Fruit fly (Drosophila melanogaster) whole organism, embryonic: Measurements from ENCODE around the gene ETHR.

Experiments
- Ada2b ChIP-seq: fragments of 200-800 bp; sonication (Bioruptor generic); IDR thresholded peaks from 2 replicates; pipeline ENCODE4 v1.3.6; 2022; ENCODE audit warnings: missing biosample characterization, missing genetic modification characterization
- Adf1 ChIP-seq: fragments of 200-800 bp; sonication (Bioruptor generic); IDR thresholded peaks from 2 replicates; pipeline ENCODE4 v1.3.6; 2022; ENCODE audit warnings: missing biosample characterization, missing genetic modification characterization
- Bgb ChIP-seq: fragments of 200-800 bp; sonication (Bioruptor generic); IDR thresholded peaks from 2 replicates; pipeline ENCODE4 v1.3.6; 2022; ENCODE audit warnings: missing biosample characterization, missing genetic modification characterization; ENCODE audit not compliant: partially characterized antibody
- Bteb2 ChIP-seq: fragments of 200-800 bp; sonication (Bioruptor generic); optimal IDR thresholded peaks from 2 replicates; lab custom pipeline; 2016; ENCODE audit warnings: missing biosample characterization, missing genetic modification characterization
- CG10147 ChIP-seq: fragments of 200-800 bp; sonication (Bioruptor generic); optimal IDR thresholded peaks from 2 replicates; lab custom pipeline; 2019; ENCODE audit warnings: missing biosample characterization, mild to moderate bottlenecking, missing genetic modification characterization, moderate library complexity
- CG10209 ChIP-seq: fragments of 200-800 bp; sonication (Bioruptor generic); optimal IDR thresholded peaks from 3 replicates; lab custom pipeline; 2017; ENCODE audit warnings: missing biosample characterization, mild to moderate bottlenecking, missing genetic modification characterization, missing genetic modification reagents
- CG10565 ChIP-seq: fragments of 200-800 bp; sonication (Bioruptor generic); optimal IDR thresholded peaks from 3 replicates; lab custom pipeline; 2016; ENCODE audit warnings: missing biosample characterization, mild to moderate bottlenecking, missing genetic modification characterization
- CG13287 ChIP-seq: fragments of 200-800 bp; sonication (Bioruptor generic); IDR thresholded peaks from 2 replicates; pipeline ENCODE4 v1.3.6; 2022; ENCODE audit warnings: missing biosample characterization, missing genetic modification characterization; ENCODE audit not compliant: partially characterized antibody
- CG14667 ChIP-seq: fragments of 200-800 bp; sonication (Bioruptor generic); IDR thresholded peaks from 2 replicates; pipeline ENCODE4 v1.3.6; 2022; ENCODE audit warnings: missing biosample characterization, missing genetic modification characterization
- CG14710 ChIP-seq: fragments of 200-800 bp; sonication (Bioruptor generic); optimal IDR thresholded peaks from 3 replicates; lab custom pipeline; 2019; ENCODE audit warnings: missing biosample characterization, mild to moderate bottlenecking, missing genetic modification characterization, moderate library complexity
- CG16813 ChIP-seq: fragments of 200-800 bp; sonication (Bioruptor generic); IDR thresholded peaks from 3 replicates; pipeline ENCODE4 v1.3.6; 2022; ENCODE audit warnings: missing biosample characterization, missing genetic modification characterization; ENCODE audit not compliant: partially characterized antibody
- CG18619 ChIP-seq: fragments of 200-800 bp; sonication (Bioruptor generic); optimal IDR thresholded peaks from 3 replicates; lab custom pipeline; 2017; ENCODE audit warnings: missing biosample characterization, mild to moderate bottlenecking, missing genetic modification characterization
- CG31224 ChIP-seq: fragments of 200-800 bp; sonication (Bioruptor generic); IDR thresholded peaks from 2 replicates; pipeline ENCODE4 v1.3.6; 2022; ENCODE audit warnings: missing biosample characterization, missing genetic modification characterization
- CG3281 ChIP-seq: fragments of 200-800 bp; sonication (Bioruptor generic); optimal IDR thresholded peaks from 3 replicates; lab custom pipeline; 2017; ENCODE audit warnings: missing biosample characterization, mild to moderate bottlenecking, missing genetic modification characterization
- CG4424 ChIP-seq: fragments of 200-800 bp; sonication (Bioruptor generic); optimal IDR thresholded peaks from 3 replicates; lab custom pipeline; 2016; ENCODE audit warnings: missing biosample characterization, missing genetic modification characterization
- CG4730 ChIP-seq: fragments of 200-800 bp; sonication (Bioruptor generic); IDR thresholded peaks from 2 replicates; pipeline ENCODE4 v1.3.6; 2022; ENCODE audit warnings: missing biosample characterization, missing genetic modification characterization
- CG7372 ChIP-seq: fragments of 200-800 bp; sonication (Bioruptor generic); IDR thresholded peaks from 2 replicates; pipeline ENCODE4 v1.3.6; 2022; ENCODE audit warnings: missing biosample characterization, missing genetic modification characterization
- CG7556 ChIP-seq: fragments of 200-800 bp; sonication (Bioruptor generic); optimal IDR thresholded peaks from 2 replicates; lab custom pipeline; 2017; ENCODE audit warnings: missing biosample characterization, mild to moderate bottlenecking, missing genetic modification characterization
- CG8281 ChIP-seq: fragments of 200-800 bp; sonication (Bioruptor generic); optimal IDR thresholded peaks from 2 replicates; lab custom pipeline; 2018; ENCODE audit warnings: missing biosample characterization, mild to moderate bottlenecking, missing genetic modification characterization, moderate library complexity
- CG8924 ChIP-seq: fragments of 200-800 bp; optimal IDR thresholded peaks from 3 replicates; lab custom pipeline; 2019; ENCODE audit warnings: missing biosample characterization, mild to moderate bottlenecking, missing genetic modification characterization, moderate library complexity
- CG9876 ChIP-seq: fragments of 200-800 bp; sonication (Bioruptor generic); optimal IDR thresholded peaks from 2 replicates; lab custom pipeline; 2016; ENCODE audit warnings: missing biosample characterization, missing genetic modification characterization
- D ChIP-seq, 2 experiments: fragments of 200-800 bp in 1 of 2; fragments of >200 bp in 1 of 2; sonication (Bioruptor generic) in 1 of 2; optimal IDR thresholded peaks; 2 replicates in 1 of 2; 3 replicates in 1 of 2; lab custom pipeline; 2017; ENCODE audit warnings: mild to moderate bottlenecking in 1 of 2, missing biosample characterization in 1 of 2, missing genetic modification characterization in 1 of 2, missing genetic modification reagents in 1 of 2
- D19A ChIP-seq: fragments of 200-800 bp; optimal IDR thresholded peaks from 3 replicates; lab custom pipeline; 2019; ENCODE audit warnings: missing biosample characterization, mild to moderate bottlenecking, missing genetic modification characterization, moderate library complexity
- Dad ChIP-seq: fragments of 200-800 bp; sonication (Bioruptor generic); optimal IDR thresholded peaks from 3 replicates; lab custom pipeline; 2016; ENCODE audit warnings: missing biosample characterization, missing genetic modification characterization
- E2f1 ChIP-seq: fragments of 200-800 bp; sonication (Bioruptor generic); IDR thresholded peaks from 2 replicates; pipeline ENCODE4 v1.3.6; 2022; ENCODE audit warnings: missing biosample characterization, missing genetic modification characterization
- Hmx ChIP-seq: fragments of 200-800 bp; sonication (Bioruptor generic); optimal IDR thresholded peaks from 2 replicates; lab custom pipeline; 2016; ENCODE audit warnings: missing biosample characterization, missing genetic modification characterization
- Lhr ChIP-seq: fragments of 200-800 bp; sonication (Bioruptor generic); optimal IDR thresholded peaks from 3 replicates; lab custom pipeline; 2017; ENCODE audit warnings: mild to moderate bottlenecking, missing biosample characterization, missing genetic modification reagents, missing genetic modification characterization
- Lim3 ChIP-seq: fragments of 200-800 bp; sonication (Bioruptor generic); IDR thresholded peaks from 2 replicates; pipeline ENCODE4 v1.3.6; 2022; ENCODE audit warnings: missing biosample characterization, missing genetic modification characterization
- Max ChIP-seq: fragments of 200-800 bp; sonication (Bioruptor generic); optimal IDR thresholded peaks from 2 replicates; lab custom pipeline; 2016; ENCODE audit warnings: missing biosample characterization, mild to moderate bottlenecking, missing genetic modification characterization
- Opbp ChIP-seq: fragments of 200-800 bp; sonication (Bioruptor generic); IDR thresholded peaks from 3 replicates; pipeline ENCODE4 v1.3.6; 2022; ENCODE audit warnings: missing biosample characterization, missing genetic modification characterization; ENCODE audit not compliant: partially characterized antibody
- Side ChIP-seq: fragments of 200-800 bp; sonication (Bioruptor generic); optimal IDR thresholded peaks from 2 replicates; lab custom pipeline; 2016; ENCODE audit warnings: missing biosample characterization, missing genetic modification characterization
- amos ChIP-seq: fragments of 200-800 bp; sonication (Bioruptor generic); IDR thresholded peaks from 2 replicates; pipeline ENCODE4 v1.3.6; 2022; ENCODE audit warnings: missing biosample characterization, missing genetic modification characterization; ENCODE audit not compliant: partially characterized antibody
- ara ChIP-seq: fragments of 200-800 bp; sonication (Bioruptor generic); IDR thresholded peaks from 2 replicates; pipeline ENCODE4 v1.3.6; 2022; ENCODE audit warnings: missing biosample characterization, missing genetic modification characterization
- btn ChIP-seq: fragments of 200-800 bp; sonication (Bioruptor generic); optimal IDR thresholded peaks from 2 replicates; lab custom pipeline; 2016; ENCODE audit warnings: missing biosample characterization, missing genetic modification characterization
- chinmo ChIP-seq: fragments of 200-800 bp; sonication (Bioruptor generic); IDR thresholded peaks from 4 replicates; pipeline ENCODE4 v1.3.6; 2022; ENCODE audit warnings: missing biosample characterization, missing genetic modification characterization; ENCODE audit not compliant: partially characterized antibody
- chn ChIP-seq: fragments of 200-800 bp; sonication (Bioruptor generic); optimal IDR thresholded peaks from 2 replicates; lab custom pipeline; 2016; ENCODE audit warnings: missing biosample characterization, missing genetic modification characterization
- dysf ChIP-seq: fragments of 200-800 bp; sonication (Bioruptor generic); IDR thresholded peaks from 3 replicates; pipeline ENCODE4 v1.3.6; 2022; ENCODE audit warnings: missing biosample characterization, missing genetic modification characterization
- fd102C ChIP-seq: fragments of 200-800 bp; sonication (Bioruptor generic); optimal IDR thresholded peaks from 2 replicates; lab custom pipeline; 2018; ENCODE audit warnings: missing biosample characterization, mild to moderate bottlenecking, missing genetic modification characterization, moderate library complexity
- gem ChIP-seq: fragments of 200-800 bp; sonication (Bioruptor generic); optimal IDR thresholded peaks from 2 replicates; lab custom pipeline; 2019; ENCODE audit warnings: missing biosample characterization, mild to moderate bottlenecking, missing genetic modification characterization, moderate library complexity
- grau ChIP-seq: fragments of 200-800 bp; optimal IDR thresholded peaks from 3 replicates; lab custom pipeline; 2019; ENCODE audit warnings: missing biosample characterization, mild to moderate bottlenecking, missing genetic modification characterization, moderate library complexity
- gro ChIP-seq: fragments of 200-800 bp; sonication (Bioruptor generic); optimal IDR thresholded peaks from 2 replicates; lab custom pipeline; 2016; ENCODE audit warnings: missing biosample characterization, missing genetic modification characterization
- hbn ChIP-seq: fragments of 200-800 bp; sonication (Bioruptor generic); IDR thresholded peaks from 2 replicates; pipeline ENCODE4 v1.3.6; 2022; ENCODE audit warnings: missing biosample characterization, missing genetic modification characterization; ENCODE audit not compliant: partially characterized antibody
- hkb ChIP-seq, 2 experiments: fragments of 200-800 bp in 1 of 2; fragments of >200 bp in 1 of 2; sonication (Bioruptor generic) in 1 of 2; IDR thresholded peaks in 1 of 2; optimal IDR thresholded peaks in 1 of 2; 2 replicates each; pipeline versions ENCODE4 v1.3.6 to Lab custom; 2017 to 2022; ENCODE audit warnings: missing biosample characterization in 1 of 2, missing genetic modification characterization in 1 of 2
- luna ChIP-seq: fragments of 200-800 bp; sonication (Bioruptor generic); optimal IDR thresholded peaks from 2 replicates; lab custom pipeline; 2016; ENCODE audit warnings: missing biosample characterization, missing genetic modification characterization
- sim ChIP-seq: fragments of 200-800 bp; sonication (Bioruptor generic); IDR thresholded peaks from 2 replicates; pipeline ENCODE4 v1.3.6; 2022; ENCODE audit warnings: missing biosample characterization, missing genetic modification characterization
- so ChIP-seq: fragments of 200-800 bp; sonication (Bioruptor generic); IDR thresholded peaks from 3 replicates; pipeline ENCODE4 v1.3.6; 2022; ENCODE audit warnings: missing biosample characterization, missing genetic modification characterization
- tio ChIP-seq: fragments of 200-800 bp; sonication (Bioruptor generic); optimal IDR thresholded peaks from 2 replicates; lab custom pipeline; 2017; ENCODE audit warnings: missing biosample characterization, missing genetic modification characterization, inconsistent platforms
- twi ChIP-seq: fragments of 200-800 bp; optimal IDR thresholded peaks from 2 replicates; lab custom pipeline; 2019; ENCODE audit warnings: missing biosample characterization, mild to moderate bottlenecking, missing genetic modification characterization, moderate library complexity
- vnd ChIP-seq: fragments of 200-800 bp; sonication (Bioruptor generic); IDR thresholded peaks from 3 replicates; pipeline ENCODE4 v1.3.6; 2022; ENCODE audit warnings: missing biosample characterization, missing genetic modification characterization; ENCODE audit not compliant: partially characterized antibody

Gene ETHR

DNA sequence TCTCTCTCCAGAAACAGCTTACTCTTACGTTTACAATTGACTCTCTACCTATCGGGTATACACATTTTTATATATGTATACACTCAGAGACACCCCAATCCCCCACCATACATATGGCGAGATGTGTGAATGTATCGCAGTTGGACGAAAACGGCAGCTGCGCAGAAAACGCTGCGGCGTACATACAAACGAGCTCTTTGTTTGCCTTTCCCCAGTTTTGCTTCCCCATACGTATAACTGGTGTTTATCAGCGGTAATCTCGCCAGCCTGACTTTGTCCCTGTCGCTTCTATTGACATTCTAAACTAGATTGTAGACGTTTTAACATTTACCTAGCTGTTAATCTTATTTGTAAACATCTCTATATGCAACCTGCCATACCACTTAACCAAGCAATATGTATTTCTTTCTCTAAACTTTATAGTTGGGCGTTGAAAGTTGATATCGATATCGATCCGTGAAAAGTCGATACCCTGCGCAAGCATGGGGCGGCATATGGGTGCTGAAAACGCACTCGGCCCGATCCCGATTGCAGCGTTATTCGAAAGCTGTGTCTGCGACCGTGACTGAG lies 50.7 kb downstream of the ETHR start (continued):
- no peak for TF ChIP-seq CG7372 (GFP tag; lab: Robert Waterston, UW)
- TF ChIP-seq grau (tag; lab: Kevin White, UChicago), result peak; percentile 33
- peak; percentile 39 for TF ChIP-seq D19A
- TF ChIP-seq CG10209, result peak; percentile 85
- TF ChIP-seq CG10565 (GFP tag; lab: Kevin White, UChicago), result no peak
- no peak for TF ChIP-seq Adf1 (GFP tag; lab: Robert Waterston, UW)
- no peak for TF ChIP-seq CG4730 (GFP tag; lab: Robert Waterston, UW)
- peak; percentile 73 for TF ChIP-seq CG10147 (GFP tag; lab: Kevin White, UChicago)
- no peak for TF ChIP-seq Bgb (GFP tag; lab: Robert Waterston, UW)
- TF ChIP-seq twi (tag; lab: Kevin White, UChicago), result peak; percentile 59
- TF ChIP-seq ara (GFP tag; lab: Robert Waterston, UW), result no peak
- peak; percentile 80 for TF ChIP-seq CG18619 (GFP tag; lab: Kevin White, UChicago)
- TF ChIP-seq CG14667 (GFP tag; lab: Robert Waterston, UW), result no peak
- peak; percentile 2 for TF ChIP-seq CG4424 (GFP tag; lab: Kevin White, UChicago)
- no peak for TF ChIP-seq D (optimal IDR thresholded peaks at IDR 0.05; lab: Kevin White, UChicago)
- TF ChIP-seq D (GFP tag; optimal IDR thresholded peaks at IDR 0.05; lab: Kevin White, UChicago), result peak; percentile 81
- TF ChIP-seq chinmo (GFP tag; lab: Robert Waterston, UW), result no peak
- TF ChIP-seq sim (GFP tag; lab: Robert Waterston, UW), result no peak
- TF ChIP-seq Dad (GFP tag; lab: Kevin White, UChicago), result peak; percentile 77
- peak; percentile 84 for TF ChIP-seq CG3281 (GFP tag; lab: Kevin White, UChicago)
- no peak for TF ChIP-seq hbn (GFP tag; lab: Robert Waterston, UW)
- TF ChIP-seq amos, result no peak
- peak; percentile 76 for TF ChIP-seq CG7556 (GFP tag; lab: Kevin White, UChicago)
- TF ChIP-seq Opbp (GFP tag; lab: Robert Waterston, UW), result no peak
- no peak for TF ChIP-seq CG31224
- TF ChIP-seq CG13287 (GFP tag; lab: Robert Waterston, UW), result no peak
- TF ChIP-seq CG9876 (GFP tag; lab: Kevin White, UChicago), result no peak
- TF ChIP-seq Side, result peak; percentile 85
- TF ChIP-seq Bteb2 (GFP tag; lab: Kevin White, UChicago), result peak; percentile 63
- TF ChIP-seq luna (GFP tag; lab: Kevin White, UChicago), result peak; percentile 66
- TF ChIP-seq so (GFP tag; lab: Robert Waterston, UW), result no peak
- peak; percentile 32 for TF ChIP-seq tio (GFP tag; lab: Kevin White, UChicago)
- TF ChIP-seq Lhr (GFP tag; lab: Kevin White, UChicago), result peak; percentile 76
- TF ChIP-seq CG14710 (tag; lab: Kevin White, UChicago), result peak; percentile 56
- peak; percentile 66 for TF ChIP-seq Max
- TF ChIP-seq CG16813 (GFP tag; lab: Robert Waterston, UW), result no peak
- TF ChIP-seq CG8924 (tag; lab: Kevin White, UChicago), result peak; percentile 68
- TF ChIP-seq gro, result peak; percentile 66
- peak; percentile 43 for TF ChIP-seq fd102C (GFP tag; lab: Kevin White, UChicago)
- peak; percentile 47 for TF ChIP-seq CG8281
- no peak for TF ChIP-seq vnd
- TF ChIP-seq hkb (optimal IDR thresholded peaks at IDR 0.05; lab: Kevin White, UChicago), result no peak
- no peak for TF ChIP-seq hkb (GFP tag; IDR thresholded peaks at IDR 0.05; lab: Robert Waterston, UW)
- no peak for TF ChIP-seq Hmx (GFP tag; lab: Kevin White, UChicago)
- TF ChIP-seq dysf (GFP tag; lab: Robert Waterston, UW), result no peak
- no peak for TF ChIP-seq E2f1 (GFP tag; lab: Robert Waterston, UW)
- peak; percentile 25 for TF ChIP-seq btn
- TF ChIP-seq Lim3 (GFP tag; lab: Robert Waterston, UW), result no peak
- no peak for TF ChIP-seq Ada2b (GFP tag; lab: Robert Waterston, UW)
- peak; percentile 36 for TF ChIP-seq chn (GFP tag; lab: Kevin White, UChicago)
- TF ChIP-seq gem (tag; lab: Kevin White, UChicago), result peak; percentile 69
